Fruit fly (Drosophila melanogaster) whole organism: Measurements from ENCODE around the gene CG15643.

ENCODE experiments used
- CG8478 ChIP-seq: fragments of >200 bp; optimal IDR thresholded peaks from 2 replicates; lab custom pipeline; 2018; ENCODE audit warnings: inconsistent platforms
- Dll ChIP-seq: fragments of >200 bp; optimal IDR thresholded peaks from 2 replicates; lab custom pipeline; 2017
- EcR ChIP-seq, 2 experiments: fragments of >200 bp; optimal IDR thresholded peaks; 2 replicates each; lab custom pipeline; 2017; ENCODE audit warnings: missing biosample characterization in 2 of 2, missing genetic modification characterization in 2 of 2, missing genetic modification reagents in 2 of 2
- pan ChIP-seq: fragments of >200 bp; optimal IDR thresholded peaks from 2 replicates; lab custom pipeline; 2017
- psq ChIP-seq: fragments of >200 bp; optimal IDR thresholded peaks from 2 replicates; lab custom pipeline; 2017
- usp ChIP-seq: fragments of >200 bp; optimal IDR thresholded peaks from 2 replicates; lab custom pipeline; 2017; ENCODE audit warnings: missing biosample characterization, missing genetic modification characterization, mixed read lengths

CG15643 gene

dm6 chrX:15543479-15544044 lies 28.4 kb downstream of the CG15643 start:
- TF ChIP-seq CG8478, result no peak

- TF ChIP-seq usp (GFP tag; lab: Kevin White, UChicago) (no peak), EcR (GFP tag; optimal IDR thresholded peaks at IDR 0.05; lab: Kevin White, UChicago) (no peak), Dll (lab: Kevin White, UChicago) (no peak), CG8478 (no peak), psq (no peak), pan (lab: Kevin White, UChicago) (no peak)
Measured at dm6 chrX:15539856-15540488, 32.0 kb downstream of the CG15643 start.

dm6 chrX:15532062-15532461 lies 39.9 kb downstream of the CG15643 start:
- no peak for TF ChIP-seq EcR (GFP tag; optimal IDR thresholded peaks at IDR 0.05; lab: Kevin White, UChicago)
- no peak for TF ChIP-seq psq
- TF ChIP-seq usp (GFP tag; lab: Kevin White, UChicago), result no peak

- TF ChIP-seq usp (GFP tag; lab: Kevin White, UChicago), result no peak
- TF ChIP-seq pan (lab: Kevin White, UChicago), result no peak
- TF ChIP-seq Dll (lab: Kevin White, UChicago), result no peak
- no peak for TF ChIP-seq CG8478
- TF ChIP-seq psq, result no peak
- TF ChIP-seq EcR (GFP tag; optimal IDR thresholded peaks at IDR 0.05; lab: Kevin White, UChicago), result no peak
Measured at dm6 chrX:15530369-15530768, 41.6 kb downstream of the CG15643 start.

dm6 chrX:15529958-15530357 lies 42.0 kb downstream of the CG15643 start:
- TF ChIP-seq usp (GFP tag; lab: Kevin White, UChicago) (no peak), psq (no peak), Dll (lab: Kevin White, UChicago) (no peak), CG8478 (no peak), EcR (GFP tag; optimal IDR thresholded peaks at IDR 0.05; lab: Kevin White, UChicago) (no peak), pan (lab: Kevin White, UChicago) (no peak)

dm6 chrX:15529197-15529596 lies 42.8 kb downstream of the CG15643 start:
- TF ChIP-seq CG8478 (no peak), Dll (lab: Kevin White, UChicago) (no peak), usp (GFP tag; lab: Kevin White, UChicago) (no peak), EcR (GFP tag; optimal IDR thresholded peaks at IDR 0.05; lab: Kevin White, UChicago) (no peak), pan (lab: Kevin White, UChicago) (no peak), psq (no peak)

- TF ChIP-seq usp (GFP tag; lab: Kevin White, UChicago) (no peak), pan (lab: Kevin White, UChicago) (no peak), CG8478 (no peak), psq (no peak), EcR (GFP tag; optimal IDR thresholded peaks at IDR 0.05; lab: Kevin White, UChicago) (no peak), Dll (lab: Kevin White, UChicago) (no peak)
Measured at dm6 chrX:15522426-15523153, 49.4 kb downstream of the CG15643 start.
